Worm (Caenorhabditis elegans) whole organism, L3 larva: ENCODE measurements around the gene F59H6.14.

Source experiments
- egl-27 ChIP-seq: sonication (generic microtip); optimal IDR thresholded peaks from 4 replicates; lab custom pipeline; 2017; ENCODE audit warnings: missing biosample characterization, missing genetic modification reagents, missing genetic modification characterization
- lin-15B ChIP-seq: fragments of 150-350 bp; optimal IDR thresholded peaks from 2 replicates; lab custom pipeline; 2014; ENCODE audit warnings: missing biosample characterization, missing genetic modification characterization
- mdl-1 ChIP-seq: fragments of 150-350 bp; optimal IDR thresholded peaks from 2 replicates; lab custom pipeline; 2014; ENCODE audit warnings: missing biosample characterization, missing genetic modification characterization
- tbx-2 ChIP-seq: sonication (generic microtip); optimal IDR thresholded peaks from 2 replicates; lab custom pipeline; 2016; ENCODE audit warnings: mild to moderate bottlenecking, missing genetic modification characterization, missing compliant biosample characterization
- unc-62 ChIP-seq: fragments of 150-350 bp; sonication (generic microtip); optimal IDR thresholded peaks from 4 replicates; lab custom pipeline; 2014; ENCODE audit warnings: missing biosample characterization, missing genetic modification reagents, missing genetic modification characterization
- zag-1 ChIP-seq: fragments of 150-350 bp; optimal IDR thresholded peaks from 2 replicates; lab custom pipeline; 2014; ENCODE audit warnings: missing biosample characterization, missing genetic modification characterization

DNA sequence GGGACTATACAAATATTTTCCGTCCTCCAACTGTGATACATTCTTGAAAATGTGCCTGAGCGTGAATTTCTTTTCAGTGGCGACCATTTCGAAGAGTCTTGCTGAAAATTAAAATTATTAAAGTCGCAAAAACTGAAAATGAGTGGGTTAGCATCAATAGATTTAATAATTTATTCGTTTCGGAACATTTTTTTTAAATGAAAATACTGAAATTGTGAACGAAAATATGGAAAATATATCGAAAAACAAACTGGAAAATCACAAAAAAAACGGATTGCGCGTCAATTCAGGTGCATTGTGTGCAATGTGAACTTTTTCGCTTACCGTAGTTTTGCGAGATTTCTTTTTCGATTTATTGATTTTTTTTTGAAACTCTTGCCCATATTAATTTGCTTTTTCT, 1.5 kb upstream of the F59H6.14 start, which contains the start of gene bath-5:
- TF ChIP-seq tbx-2, result no peak
- TF ChIP-seq zag-1 (tag; lab: Kevin White, UChicago), result no peak
- no peak for TF ChIP-seq mdl-1 (tag; lab: Kevin White, UChicago)
- no peak for TF ChIP-seq egl-27 (tag; lab: Kevin White, UChicago)
- no peak for TF ChIP-seq lin-15B (tag; lab: Kevin White, UChicago)
- no peak for TF ChIP-seq unc-62 (GFP tag; lab: Kevin White, UChicago)
